Fruit fly (Drosophila melanogaster) whole organism, wandering third instar larva: ENCODE measurements around the gene SmydA-2.

Experiments used
- Abd-B ChIP-seq: fragments of >200 bp; optimal IDR thresholded peaks from 2 replicates; lab custom pipeline; 2017; ENCODE audit warnings: missing biosample characterization, missing genetic modification characterization
- Hr78 ChIP-seq: fragments of >200 bp; optimal IDR thresholded peaks from 2 replicates; lab custom pipeline; 2017; ENCODE audit warnings: missing biosample characterization, missing genetic modification characterization
- Jra ChIP-seq: sonication (Bioruptor generic); optimal IDR thresholded peaks from 2 replicates; lab custom pipeline; 2016; ENCODE audit warnings: missing biosample characterization, missing genetic modification characterization
- br ChIP-seq: fragments of 200-800 bp; sonication (Bioruptor generic); optimal IDR thresholded peaks from 2 replicates; lab custom pipeline; 2016; ENCODE audit warnings: missing biosample characterization, missing genetic modification characterization
- brk ChIP-seq: fragments of 200-800 bp; sonication (Bioruptor generic); optimal IDR thresholded peaks from 2 replicates; lab custom pipeline; 2016; ENCODE audit warnings: missing biosample characterization, mild to moderate bottlenecking, missing genetic modification characterization
- dmrt93B ChIP-seq: fragments of 200-800 bp; sonication (Bioruptor generic); optimal IDR thresholded peaks from 2 replicates; lab custom pipeline; 2018; ENCODE audit warnings: missing biosample characterization, mild to moderate bottlenecking, missing genetic modification characterization
- h ChIP-seq: fragments of 200-800 bp; sonication (Bioruptor generic); optimal IDR thresholded peaks from 3 replicates; lab custom pipeline; 2016; ENCODE audit warnings: missing biosample characterization, mild to moderate bottlenecking, missing genetic modification characterization
- pan ChIP-seq: fragments of >200 bp; optimal IDR thresholded peaks from 2 replicates; lab custom pipeline; 2017

dm6 chr3L:18996774-18997589 lies 6.1 kb downstream of the SmydA-2 start:
- TF ChIP-seq brk (GFP tag; lab: Kevin White, UChicago): no peak
- TF ChIP-seq Hr78 (GFP tag; lab: Kevin White, UChicago): no peak
- no peak for TF ChIP-seq dmrt93B (GFP tag; lab: Kevin White, UChicago)
- TF ChIP-seq Abd-B (GFP tag; lab: Kevin White, UChicago): no peak
- TF ChIP-seq Jra (GFP tag; lab: Kevin White, UChicago): no peak
- no peak for TF ChIP-seq br (GFP tag; lab: Kevin White, UChicago)
- TF ChIP-seq h: no peak
- no peak for TF ChIP-seq pan
